Worm (Caenorhabditis elegans) whole organism, young adult: ENCODE measurements around the gene nhr-206.

Source experiments
- B0019.2 ChIP-seq: fragments of 200-800 bp; sonication (Bioruptor generic); conservative IDR thresholded peaks from 2 replicates; pipeline ENCODE4 v1.3.6; 2022; ENCODE audit warnings: missing genetic modification reagents, missing genetic modification characterization, missing compliant biosample characterization
- B0261.1 ChIP-seq: sonication (generic microtip); optimal IDR thresholded peaks from 2 replicates; lab custom pipeline; 2016; ENCODE audit warnings: mild to moderate bottlenecking, missing genetic modification characterization, moderate library complexity, missing compliant biosample characterization
- B0336.3 ChIP-seq: fragments of 200-800 bp; sonication (Bioruptor generic); IDR thresholded peaks from 2 replicates; pipeline ENCODE4 v1.3.6; 2022; ENCODE audit warnings: missing genetic modification characterization, missing compliant biosample characterization
- C06A6.2 ChIP-seq: fragments of 200-800 bp; sonication (Bioruptor generic); conservative IDR thresholded peaks from 2 replicates; pipeline ENCODE4 v1.3.6; 2022; ENCODE audit warnings: missing genetic modification characterization, missing compliant biosample characterization
- F22D6.2 ChIP-seq: sonication (generic microtip); optimal IDR thresholded peaks from 2 replicates; lab custom pipeline; 2016; ENCODE audit warnings: mild to moderate bottlenecking, missing genetic modification characterization, missing compliant biosample characterization
- F23B12.7 ChIP-seq: sonication (generic microtip); optimal IDR thresholded peaks from 2 replicates; lab custom pipeline; 2017; ENCODE audit warnings: missing genetic modification characterization, mild to moderate bottlenecking, missing compliant biosample characterization, antibody characterized with exemption, moderate library complexity; ENCODE audit not compliant: insufficient read depth
- F52B5.7 ChIP-seq: sonication (generic microtip); optimal IDR thresholded peaks from 2 replicates; lab custom pipeline; 2016; ENCODE audit warnings: mild to moderate bottlenecking, missing genetic modification characterization, missing compliant biosample characterization
- F57C9.4 ChIP-seq: sonication (generic microtip); optimal IDR thresholded peaks from 2 replicates; lab custom pipeline; 2017; ENCODE audit warnings: mild to moderate bottlenecking, missing genetic modification characterization, missing compliant biosample characterization
- K11D2.4 ChIP-seq: fragments of 200-800 bp; sonication (Bioruptor generic); IDR thresholded peaks from 2 replicates; pipeline ENCODE4 v1.3.6; 2022; ENCODE audit warnings: missing genetic modification reagents, missing genetic modification characterization, missing compliant biosample characterization
- Y53F4B.3 ChIP-seq: fragments of 200-800 bp; sonication (Bioruptor generic); IDR thresholded peaks from 2 replicates; pipeline ENCODE4 v1.3.6; 2022; ENCODE audit warnings: missing genetic modification reagents, missing genetic modification characterization, missing compliant biosample characterization
- Y67H2A.10 ChIP-seq: fragments of 200-800 bp; sonication (Bioruptor generic); conservative IDR thresholded peaks from 2 replicates; pipeline ENCODE4 v1.3.6; 2022; ENCODE audit warnings: missing genetic modification reagents, missing genetic modification characterization, missing compliant biosample characterization
- ZK185.1 ChIP-seq: sonication (generic microtip); optimal IDR thresholded peaks from 2 replicates; lab custom pipeline; 2016; ENCODE audit warnings: mild to moderate bottlenecking, missing genetic modification characterization, missing compliant biosample characterization; ENCODE audit not compliant: poor library complexity, severe bottlenecking
- akir-1 ChIP-seq: fragments of 200-800 bp; sonication (Bioruptor generic); optimal IDR thresholded peaks from 2 replicates; lab custom pipeline; 2018; ENCODE audit warnings: mild to moderate bottlenecking, missing genetic modification characterization, moderate library complexity, missing compliant biosample characterization
- ama-1 ChIP-seq, 3 experiments: fragments of 150-350 bp in 1 of 3; sonication (generic microtip) in 2 of 3; optimal IDR thresholded peaks; 2 replicates each; lab custom pipeline; 2014 to 2018; ENCODE audit warnings: missing biosample characterization in 2 of 3, missing genetic modification characterization in 2 of 3, missing genetic modification reagents in 2 of 3
- atf-7 ChIP-seq: sonication (generic microtip); optimal IDR thresholded peaks from 2 replicates; lab custom pipeline; 2017; ENCODE audit warnings: mild to moderate bottlenecking, missing genetic modification characterization, missing compliant biosample characterization
- athp-1 ChIP-seq: sonication (generic microtip); optimal IDR thresholded peaks from 2 replicates; lab custom pipeline; 2017; ENCODE audit warnings: mild to moderate bottlenecking, missing genetic modification characterization, missing compliant biosample characterization
- ccch-3 ChIP-seq: fragments of 200-800 bp; sonication (Bioruptor generic); optimal IDR thresholded peaks from 2 replicates; lab custom pipeline; 2018; ENCODE audit warnings: mild to moderate bottlenecking, missing genetic modification characterization, missing compliant biosample characterization
- cebp-2 ChIP-seq: fragments of 200-800 bp; sonication (Bioruptor generic); IDR thresholded peaks from 2 replicates; pipeline ENCODE4 v1.3.6; 2022; ENCODE audit warnings: missing genetic modification characterization, missing compliant biosample characterization
- ceh-40 ChIP-seq: fragments of 200-800 bp; sonication (Bioruptor generic); IDR thresholded peaks from 2 replicates; pipeline ENCODE4 v1.3.6; 2022; ENCODE audit warnings: missing genetic modification characterization, missing compliant biosample characterization
- ceh-58 ChIP-seq: fragments of 200-800 bp; sonication (Bioruptor generic); IDR thresholded peaks from 2 replicates; pipeline ENCODE4 v1.3.6; 2022; ENCODE audit warnings: missing genetic modification characterization, missing compliant biosample characterization
- ceh-91 ChIP-seq: fragments of 200-800 bp; sonication (Bioruptor generic); IDR thresholded peaks from 2 replicates; pipeline ENCODE4 v1.3.6; 2022; ENCODE audit warnings: missing genetic modification reagents, missing genetic modification characterization, missing compliant biosample characterization
- die-1 ChIP-seq: sonication (generic microtip); optimal IDR thresholded peaks from 2 replicates; lab custom pipeline; 2016; ENCODE audit warnings: missing genotype, mild to moderate bottlenecking, missing genetic modification characterization, missing compliant biosample characterization
- dpl-1 ChIP-seq: fragments of 150-350 bp; optimal IDR thresholded peaks from 2 replicates; lab custom pipeline; 2014; ENCODE audit warnings: missing biosample characterization, missing genetic modification reagents, missing genetic modification characterization
- egrh-3 ChIP-seq: fragments of 200-800 bp; sonication (Bioruptor generic); IDR thresholded peaks from 2 replicates; pipeline ENCODE4 v1.3.6; 2022; ENCODE audit warnings: missing genetic modification reagents, missing genetic modification characterization, missing compliant biosample characterization
- gei-17 ChIP-seq: fragments of 200-800 bp; sonication (Bioruptor generic); optimal IDR thresholded peaks from 2 replicates; lab custom pipeline; 2018; ENCODE audit warnings: mild to moderate bottlenecking, missing genetic modification characterization, missing compliant biosample characterization
- him-1 ChIP-seq: sonication (generic microtip); optimal IDR thresholded peaks from 2 replicates; lab custom pipeline; 2016; ENCODE audit warnings: missing genotype, missing genetic modification reagents, missing genetic modification characterization, missing compliant biosample characterization
- hmg-1.2 ChIP-seq: fragments of 200-800 bp; sonication (Bioruptor generic); IDR thresholded peaks from 2 replicates; pipeline ENCODE4 v1.3.6; 2022; ENCODE audit warnings: missing genetic modification reagents, missing genetic modification characterization, missing compliant biosample characterization
- lin-26 ChIP-seq: fragments of 200-800 bp; sonication (Bioruptor generic); IDR thresholded peaks from 2 replicates; pipeline ENCODE4 v1.3.6; 2022; ENCODE audit warnings: missing genetic modification reagents, missing genetic modification characterization, missing compliant biosample characterization
- lin-40 ChIP-seq: sonication (generic microtip); optimal IDR thresholded peaks from 2 replicates; lab custom pipeline; 2016; ENCODE audit warnings: missing genetic modification characterization, mild to moderate bottlenecking, missing compliant biosample characterization, missing genotype, missing genetic modification reagents
- lsl-1 ChIP-seq: fragments of 200-800 bp; sonication (Bioruptor generic); optimal IDR thresholded peaks from 2 replicates; lab custom pipeline; 2018; ENCODE audit warnings: mild to moderate bottlenecking, missing genetic modification characterization, moderate library complexity, missing compliant biosample characterization
- madf-10 ChIP-seq: sonication (generic microtip); optimal IDR thresholded peaks from 2 replicates; lab custom pipeline; 2016; ENCODE audit warnings: mild to moderate bottlenecking, missing genetic modification characterization, missing compliant biosample characterization
- madf-6 ChIP-seq: fragments of 200-800 bp; sonication (Bioruptor generic); IDR thresholded peaks from 2 replicates; pipeline ENCODE4 v1.3.6; 2022; ENCODE audit warnings: missing genetic modification reagents, missing genetic modification characterization, missing compliant biosample characterization
- madf-8 ChIP-seq: fragments of 200-800 bp; sonication (Bioruptor generic); conservative IDR thresholded peaks from 2 replicates; pipeline ENCODE4 v1.3.6; 2022; ENCODE audit warnings: missing genetic modification reagents, missing genetic modification characterization, missing compliant biosample characterization
- nfya-1 ChIP-seq: sonication (generic microtip); optimal IDR thresholded peaks from 2 replicates; lab custom pipeline; 2017; ENCODE audit warnings: antibody characterized with exemption, missing compliant biosample characterization, missing genetic modification characterization, borderline replicate concordance; ENCODE audit not compliant: insufficient read depth
- nfya-2 ChIP-seq: fragments of 200-800 bp; sonication (Bioruptor generic); IDR thresholded peaks from 2 replicates; pipeline ENCODE4 v1.3.6; 2022; ENCODE audit warnings: missing genetic modification reagents, missing genetic modification characterization, missing compliant biosample characterization
- nhr-179 ChIP-seq: sonication (generic microtip); optimal IDR thresholded peaks from 2 replicates; lab custom pipeline; 2016; ENCODE audit warnings: mild to moderate bottlenecking, missing genetic modification characterization, missing compliant biosample characterization
- pha-4 ChIP-seq: fragments of 150-350 bp; sonication (generic microtip); optimal IDR thresholded peaks from 2 replicates; lab custom pipeline; 2014; ENCODE audit warnings: missing biosample characterization, missing genetic modification reagents, missing genetic modification characterization
- rec-8 ChIP-seq, 2 experiments: sonication (generic microtip); optimal IDR thresholded peaks; 2 replicates each; lab custom pipeline; 2016; ENCODE audit warnings: mild to moderate bottlenecking in 2 of 2, missing genetic modification characterization in 2 of 2, missing genetic modification reagents in 2 of 2, missing genotype in 2 of 2, missing biosample characterization in 1 of 2, missing compliant biosample characterization in 1 of 2, moderate library complexity in 1 of 2
- repo-1 ChIP-seq: sonication (generic microtip); optimal IDR thresholded peaks from 2 replicates; lab custom pipeline; 2017; ENCODE audit warnings: mild to moderate bottlenecking, missing genetic modification characterization, missing compliant biosample characterization
- rpc-1 ChIP-seq, 2 experiments: fragments of 150-350 bp in 1 of 2; sonication (generic microtip) in 1 of 2; optimal IDR thresholded peaks; 2 replicates each; lab custom pipeline; 2014 to 2018; ENCODE audit warnings: missing biosample characterization in 1 of 2, missing genetic modification characterization in 1 of 2, missing genetic modification reagents in 1 of 2, missing genotype in 1 of 2
- sdz-38 ChIP-seq: sonication (generic microtip); optimal IDR thresholded peaks from 2 replicates; lab custom pipeline; 2016; ENCODE audit warnings: missing genotype, missing genetic modification characterization, missing compliant biosample characterization
- snpc-4 ChIP-seq, 5 experiments: fragments of 150-350 bp in 1 of 5; sonication (generic microtip) in 4 of 5; optimal IDR thresholded peaks; 2 replicates each; lab custom pipeline; 2014 to 2018; ENCODE audit warnings: missing genetic modification characterization in 5 of 5, missing biosample characterization in 3 of 5, antibody characterized with exemption in 2 of 5, mild to moderate bottlenecking in 2 of 5, missing compliant biosample characterization in 2 of 5, missing genotype in 2 of 5, moderate library complexity in 2 of 5, missing genetic modification reagents in 1 of 5
- tbx-9 ChIP-seq: sonication (generic microtip); optimal IDR thresholded peaks from 2 replicates; lab custom pipeline; 2016; ENCODE audit warnings: borderline replicate concordance, missing genetic modification characterization, inconsistent platforms, missing compliant biosample characterization
- unc-130 ChIP-seq: sonication (generic microtip); optimal IDR thresholded peaks from 2 replicates; lab custom pipeline; 2016; ENCODE audit warnings: missing genetic modification reagents, missing genetic modification characterization, missing compliant biosample characterization
- zim-3 ChIP-seq: sonication (generic microtip); optimal IDR thresholded peaks from 2 replicates; lab custom pipeline; 2017; ENCODE audit warnings: mild to moderate bottlenecking, missing genetic modification characterization, moderate library complexity, missing compliant biosample characterization
- ztf-18 ChIP-seq: sonication (generic microtip); optimal IDR thresholded peaks from 2 replicates; lab custom pipeline; 2016; ENCODE audit warnings: missing genotype, mild to moderate bottlenecking, missing genetic modification characterization, missing compliant biosample characterization
- ztf-25 ChIP-seq: fragments of 200-800 bp; sonication (Bioruptor generic); IDR thresholded peaks from 2 replicates; pipeline ENCODE4 v1.3.6; 2022; ENCODE audit warnings: missing genetic modification reagents, missing genetic modification characterization, missing compliant biosample characterization
- ztf-3 ChIP-seq: fragments of 200-800 bp; sonication (Bioruptor generic); optimal IDR thresholded peaks from 2 replicates; lab custom pipeline; 2018; ENCODE audit warnings: mild to moderate bottlenecking, missing genetic modification characterization, missing compliant biosample characterization

nhr-206 gene

ce11 chrV:12063036-12063435 is 28.8 kb upstream of the nhr-206 start, which contains the start of gene clh-6 (continued):
- no peak for TF ChIP-seq nfya-2 (GFP tag; lab: Robert Waterston, UW)
- TF ChIP-seq F52B5.7 (tag; lab: Kevin White, UChicago), result no peak
- no peak for TF ChIP-seq sdz-38 (tag; lab: Kevin White, UChicago)
- TF ChIP-seq nfya-1 (tag; lab: Kevin White, UChicago), result no peak
- TF ChIP-seq rpc-1 (optimal IDR thresholded peaks at IDR 0.05; lab: Kevin White, UChicago), result no peak
- no peak for TF ChIP-seq rpc-1 (tag; optimal IDR thresholded peaks at IDR 0.05; lab: Kevin White, UChicago)
- no peak for TF ChIP-seq ztf-18 (tag; lab: Kevin White, UChicago)
- no peak for TF ChIP-seq die-1 (tag; lab: Kevin White, UChicago)
- TF ChIP-seq ztf-25 (GFP tag; lab: Robert Waterston, UW), result no peak
- TF ChIP-seq ZK185.1 (tag; lab: Kevin White, UChicago), result no peak
- TF ChIP-seq F22D6.2 (tag; lab: Kevin White, UChicago), result no peak
- no peak for TF ChIP-seq hmg-1.2 (GFP tag; lab: Robert Waterston, UW)
- TF ChIP-seq ceh-91, result no peak
- TF ChIP-seq lsl-1, result no peak
- TF ChIP-seq repo-1 (tag; lab: Kevin White, UChicago), result peak; percentile 69
- TF ChIP-seq Y67H2A.10 (GFP tag; lab: Robert Waterston, UW), result no peak
- no peak for TF ChIP-seq B0019.2 (GFP tag; lab: Robert Waterston, UW)
- no peak for TF ChIP-seq pha-4 (tag; lab: Kevin White, UChicago)
- no peak for TF ChIP-seq B0336.3 (GFP tag; lab: Robert Waterston, UW)
- TF ChIP-seq K11D2.4 (GFP tag; lab: Robert Waterston, UW), result no peak
- no peak for TF ChIP-seq madf-8 (GFP tag; lab: Robert Waterston, UW)
- no peak for TF ChIP-seq dpl-1 (GFP tag; lab: Kevin White, UChicago)
- TF ChIP-seq tbx-9 (tag; lab: Kevin White, UChicago), result no peak
- TF ChIP-seq ceh-40 (GFP tag; lab: Robert Waterston, UW), result no peak
- no peak for TF ChIP-seq zim-3 (tag; lab: Kevin White, UChicago)
- no peak for TF ChIP-seq rec-8 (tag; optimal IDR thresholded peaks at IDR 0.05; lab: Kevin White, UChicago)
- TF ChIP-seq unc-130 (GFP tag; lab: Kevin White, UChicago), result no peak
- TF ChIP-seq lin-26 (GFP tag; lab: Robert Waterston, UW), result no peak
- no peak for TF ChIP-seq athp-1
- peak; percentile 38 for TF ChIP-seq ama-1 (optimal IDR thresholded peaks at IDR 0.05; lab: Kevin White, UChicago)
- peak; percentile 14 to 72 for TF ChIP-seq ama-1 (GFP tag; optimal IDR thresholded peaks at IDR 0.05; lab: Kevin White, UChicago)
- TF ChIP-seq him-1 (tag; lab: Kevin White, UChicago), result no peak
- no peak for TF ChIP-seq atf-7 (tag; lab: Kevin White, UChicago)
- TF ChIP-seq C06A6.2 (GFP tag; lab: Robert Waterston, UW), result no peak
- TF ChIP-seq akir-1, result peak; percentile 28
- 0 out of 2 replicates have a peak, but pooled peaks have one; percentile 33 for TF ChIP-seq madf-6 (GFP tag; lab: Robert Waterston, UW)
- TF ChIP-seq B0261.1, result no peak
- TF ChIP-seq madf-10 (tag; lab: Kevin White, UChicago), result no peak
- TF ChIP-seq Y53F4B.3 (GFP tag; lab: Robert Waterston, UW), result no peak
- no peak for TF ChIP-seq egrh-3
- no peak for TF ChIP-seq gei-17 (GFP tag; lab: Kevin White, UChicago)
- TF ChIP-seq F23B12.7 (tag; lab: Kevin White, UChicago), result no peak
- TF ChIP-seq snpc-4 (GFP tag; optimal IDR thresholded peaks at IDR 0.05; lab: Kevin White, UChicago), result no peak
- TF ChIP-seq snpc-4 (tag; optimal IDR thresholded peaks at IDR 0.05; lab: Kevin White, UChicago), result peak in 1 of 4 experiments; percentile 18
- no peak for TF ChIP-seq ztf-3
- TF ChIP-seq ceh-58 (GFP tag; lab: Robert Waterston, UW), result no peak
- no peak for TF ChIP-seq F57C9.4 (tag; lab: Kevin White, UChicago)
- TF ChIP-seq cebp-2, result no peak
- no peak for TF ChIP-seq lin-40 (tag; lab: Kevin White, UChicago)
- TF ChIP-seq nhr-179 (tag; lab: Kevin White, UChicago), result no peak
- TF ChIP-seq ccch-3 (GFP tag; lab: Kevin White, UChicago), result no peak
